Worm (Caenorhabditis elegans) whole organism, late embryonic: ENCODE data around the gene F55C9.15.
A peak's percentile ranks its signal among the peaks of the same experiment; 100 is the strongest.
"Not testable (repeated sequence)": the region's sequence is repeated elsewhere in the genome, so short reads cannot be mapped to it uniquely, and the experiment has no call there.

ENCODE experiments used
- F13H6.1 ChIP-seq: sonication (generic microtip); optimal IDR thresholded peaks from 2 replicates; lab custom pipeline; 2016; ENCODE audit warnings: missing genetic modification characterization, missing compliant biosample characterization
- Y22D7AL.16 ChIP-seq: sonication (generic microtip); optimal IDR thresholded peaks from 2 replicates; lab custom pipeline; 2016; ENCODE audit warnings: missing genetic modification characterization, missing compliant biosample characterization
- ceh-14 ChIP-seq: sonication (generic microtip); optimal IDR thresholded peaks from 2 replicates; lab custom pipeline; 2016; ENCODE audit warnings: missing genotype, missing genetic modification characterization, missing compliant biosample characterization
- ceh-18 ChIP-seq: sonication (generic microtip); optimal IDR thresholded peaks from 2 replicates; lab custom pipeline; 2016; ENCODE audit warnings: missing genetic modification characterization, missing compliant biosample characterization
- ceh-22 ChIP-seq: sonication (generic microtip); optimal IDR thresholded peaks from 2 replicates; lab custom pipeline; 2017; ENCODE audit warnings: missing biosample characterization, missing genetic modification characterization
- ceh-24 ChIP-seq: sonication (generic microtip); optimal IDR thresholded peaks from 2 replicates; lab custom pipeline; 2016; ENCODE audit warnings: mild to moderate bottlenecking, missing genetic modification characterization, missing compliant biosample characterization
- ceh-31 ChIP-seq: sonication (generic microtip); optimal IDR thresholded peaks from 2 replicates; lab custom pipeline; 2016; ENCODE audit warnings: missing genetic modification characterization, missing compliant biosample characterization
- ceh-34 ChIP-seq: sonication (generic microtip); optimal IDR thresholded peaks from 2 replicates; lab custom pipeline; 2016; ENCODE audit warnings: mild to moderate bottlenecking, missing genetic modification characterization, missing compliant biosample characterization
- ceh-48 ChIP-seq: sonication (generic microtip); optimal IDR thresholded peaks from 2 replicates; lab custom pipeline; 2016; ENCODE audit warnings: missing genetic modification characterization, inconsistent platforms, missing compliant biosample characterization
- che-1 ChIP-seq: sonication (generic microtip); optimal IDR thresholded peaks from 2 replicates; lab custom pipeline; 2016; ENCODE audit warnings: mild to moderate bottlenecking, missing genetic modification characterization, missing compliant biosample characterization
- dmd-4 ChIP-seq: sonication (generic microtip); optimal IDR thresholded peaks from 2 replicates; lab custom pipeline; 2016; ENCODE audit warnings: borderline replicate concordance, missing genetic modification characterization, missing compliant biosample characterization
- dve-1 ChIP-seq: sonication (generic microtip); optimal IDR thresholded peaks from 2 replicates; lab custom pipeline; 2017; ENCODE audit warnings: antibody characterized with exemption, mild to moderate bottlenecking, missing genetic modification characterization, missing compliant biosample characterization
- elt-2 ChIP-seq: sonication (generic microtip); optimal IDR thresholded peaks from 2 replicates; lab custom pipeline; 2016; ENCODE audit warnings: missing genetic modification reagents, missing genetic modification characterization, missing compliant biosample characterization
- elt-4 ChIP-seq: sonication (generic microtip); optimal IDR thresholded peaks from 2 replicates; lab custom pipeline; 2016; ENCODE audit warnings: missing genetic modification characterization, missing compliant biosample characterization
- eyg-1 ChIP-seq: sonication (generic microtip); optimal IDR thresholded peaks from 2 replicates; lab custom pipeline; 2016; ENCODE audit warnings: missing genotype, missing genetic modification characterization, missing compliant biosample characterization
- fax-1 ChIP-seq: sonication (generic microtip); optimal IDR thresholded peaks from 2 replicates; lab custom pipeline; 2016; ENCODE audit warnings: missing genotype, missing genetic modification characterization, missing compliant biosample characterization
- gmeb-2 ChIP-seq: sonication (generic microtip); optimal IDR thresholded peaks from 2 replicates; lab custom pipeline; 2016; ENCODE audit warnings: missing genetic modification characterization, inconsistent platforms, missing compliant biosample characterization
- hlh-13 ChIP-seq: fragments of 200-800 bp; sonication (Bioruptor generic); optimal IDR thresholded peaks from 2 replicates; lab custom pipeline; 2018; ENCODE audit warnings: mild to moderate bottlenecking, missing genetic modification characterization, missing compliant biosample characterization
- hlh-6 ChIP-seq: sonication (generic microtip); optimal IDR thresholded peaks from 2 replicates; lab custom pipeline; 2016; ENCODE audit warnings: missing genotype, missing genetic modification characterization, missing compliant biosample characterization
- lim-6 ChIP-seq: sonication (generic microtip); optimal IDR thresholded peaks from 2 replicates; lab custom pipeline; 2016; ENCODE audit warnings: missing genetic modification characterization, missing compliant biosample characterization
- lin-11 ChIP-seq: fragments of 200-800 bp; sonication (Bioruptor generic); optimal IDR thresholded peaks from 2 replicates; lab custom pipeline; 2018; ENCODE audit warnings: mild to moderate bottlenecking, missing genetic modification characterization, missing compliant biosample characterization
- nfya-1 ChIP-seq: sonication (generic microtip); optimal IDR thresholded peaks from 2 replicates; lab custom pipeline; 2017; ENCODE audit warnings: missing genetic modification characterization, mild to moderate bottlenecking, missing compliant biosample characterization, antibody characterized with exemption, moderate library complexity
- nhr-11 ChIP-seq: fragments of 150-350 bp; optimal IDR thresholded peaks from 2 replicates; lab custom pipeline; 2014; ENCODE audit warnings: missing biosample characterization, missing genetic modification characterization
- nhr-232 ChIP-seq: sonication (generic microtip); optimal IDR thresholded peaks from 2 replicates; lab custom pipeline; 2016; ENCODE audit warnings: missing genetic modification characterization, missing compliant biosample characterization
- npax-4 ChIP-seq: sonication (generic microtip); optimal IDR thresholded peaks from 2 replicates; lab custom pipeline; 2016; ENCODE audit warnings: missing genetic modification characterization, missing compliant biosample characterization
- pros-1 ChIP-seq: fragments of 150-350 bp; optimal IDR thresholded peaks from 2 replicates; lab custom pipeline; 2014; ENCODE audit warnings: missing biosample characterization, missing genetic modification reagents, missing genetic modification characterization
- ref-2 ChIP-seq: sonication (generic microtip); optimal IDR thresholded peaks from 2 replicates; lab custom pipeline; 2016; ENCODE audit warnings: missing genetic modification characterization, missing compliant biosample characterization
- rnt-1 ChIP-seq: sonication (generic microtip); optimal IDR thresholded peaks from 2 replicates; lab custom pipeline; 2016; ENCODE audit warnings: missing genetic modification characterization, missing compliant biosample characterization
- sdc-2 ChIP-seq: sonication (generic microtip); optimal IDR thresholded peaks from 2 replicates; lab custom pipeline; 2016; ENCODE audit warnings: missing genotype, missing genetic modification characterization, missing compliant biosample characterization
- sox-4 ChIP-seq: sonication (generic microtip); optimal IDR thresholded peaks from 2 replicates; lab custom pipeline; 2017; ENCODE audit warnings: mild to moderate bottlenecking, missing genetic modification characterization, inconsistent platforms, missing compliant biosample characterization
- syd-9 ChIP-seq: sonication (generic microtip); optimal IDR thresholded peaks from 2 replicates; lab custom pipeline; 2016; ENCODE audit warnings: mild to moderate bottlenecking, missing genetic modification characterization, moderate library complexity, missing compliant biosample characterization
- tbx-2 ChIP-seq: sonication (generic microtip); optimal IDR thresholded peaks from 2 replicates; lab custom pipeline; 2016; ENCODE audit warnings: missing genetic modification characterization, missing compliant biosample characterization
- ztf-16 ChIP-seq: sonication (generic microtip); optimal IDR thresholded peaks from 2 replicates; lab custom pipeline; 2017; ENCODE audit warnings: missing genetic modification characterization, missing compliant biosample characterization

Gene F55C9.15

ce11 chrV:19337333-19337732, 30.5 kb upstream of the F55C9.15 start:
- no peak for TF ChIP-seq nhr-232 (tag; lab: Kevin White, UChicago)
- peak; percentile 11 for TF ChIP-seq ceh-48 (tag; lab: Kevin White, UChicago)

- TF ChIP-seq sdc-2 (tag; lab: Kevin White, UChicago) (no peak), syd-9 (no peak), lin-11 (tag; lab: Kevin White, UChicago) (no peak), pros-1 (tag; lab: Kevin White, UChicago) (no peak), fax-1 (tag; lab: Kevin White, UChicago) (no peak), hlh-13 (no peak), rnt-1 (no peak), eyg-1 (tag; lab: Kevin White, UChicago) (no peak)
Observed at ce11 chrV:19329263-19329662, 22.5 kb upstream of the F55C9.15 start, which contains the start of gene fbxb-65. Gene fbxb-65 (plus strand): TSS chrV:19329563.

DNA sequence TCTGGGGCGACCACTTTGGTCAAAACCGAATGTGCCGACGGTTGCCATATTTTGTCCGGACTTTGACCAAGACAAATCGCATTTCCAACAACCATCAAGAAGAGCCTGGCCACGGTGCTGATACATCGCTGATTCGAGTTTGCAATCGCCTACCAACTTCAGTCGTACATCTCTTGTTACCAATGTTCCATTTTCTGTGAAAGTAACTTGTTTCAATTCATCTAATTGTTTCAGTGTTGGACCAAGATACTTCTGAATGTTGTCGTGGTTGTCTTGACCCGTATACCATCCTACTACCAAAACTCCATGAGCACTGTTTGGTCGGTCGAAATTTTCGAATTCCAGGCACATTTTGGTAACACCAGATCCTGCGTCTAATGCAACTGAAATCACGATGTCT, 18.6 kb upstream of the F55C9.15 start:
- TF ChIP-seq fax-1 (tag; lab: Kevin White, UChicago) (no peak), ref-2 (tag; lab: Kevin White, UChicago) (no peak), hlh-6 (tag; lab: Kevin White, UChicago) (no peak), gmeb-2 (tag; lab: Kevin White, UChicago) (no peak), npax-4 (tag; lab: Kevin White, UChicago) (no peak)

ce11 chrV:19322387-19322786, 15.6 kb upstream of the F55C9.15 start, which contains the start of gene C43D7.4:
Gene C43D7.4 (minus strand): TSS chrV:19322487.
- no peak for TF ChIP-seq ceh-31 (tag; lab: Kevin White, UChicago)

- no peak for TF ChIP-seq F13H6.1 (tag; lab: Kevin White, UChicago)
- no peak for TF ChIP-seq che-1 (tag; lab: Kevin White, UChicago)
- TF ChIP-seq elt-2 (tag; lab: Kevin White, UChicago): no peak
- TF ChIP-seq ceh-18 (tag; lab: Kevin White, UChicago): no peak
- TF ChIP-seq elt-4 (tag; lab: Kevin White, UChicago): no peak
- no peak for TF ChIP-seq ztf-16 (tag; lab: Kevin White, UChicago)
- TF ChIP-seq fax-1 (tag; lab: Kevin White, UChicago): no peak
- TF ChIP-seq ceh-24 (tag; lab: Kevin White, UChicago): no peak
- no peak for TF ChIP-seq ceh-22 (tag; lab: Kevin White, UChicago)
Observed at ce11 chrV:19320385-19320784, 13.6 kb upstream of the F55C9.15 start, which contains the start of gene sdz-6. Gene sdz-6 (plus strand): TSS chrV:19320613.

- TF ChIP-seq Y22D7AL.16 (tag; lab: Kevin White, UChicago) (no peak), ceh-24 (tag; lab: Kevin White, UChicago) (no peak), lim-6 (tag; lab: Kevin White, UChicago) (no peak), elt-2 (tag; lab: Kevin White, UChicago) (no peak), dve-1 (tag; lab: Kevin White, UChicago) (no peak), ceh-34 (tag; lab: Kevin White, UChicago) (no peak)
Observed at ce11 chrV:19319460-19319995, 12.7 kb upstream of the F55C9.15 start, which contains the start of gene C43D7.7. Gene C43D7.7 (minus strand): TSS chrV:19319510.

- not testable (repeated sequence) for TF ChIP-seq sdc-2 (tag; lab: Kevin White, UChicago); hlh-13; ceh-31 (tag; lab: Kevin White, UChicago)
Observed at ce11 chrV:19317058-19317457, 10.3 kb upstream of the F55C9.15 start, which contains the start of gene srh-208. Gene srh-208 (plus strand): TSS chrV:19317358.

DNA sequence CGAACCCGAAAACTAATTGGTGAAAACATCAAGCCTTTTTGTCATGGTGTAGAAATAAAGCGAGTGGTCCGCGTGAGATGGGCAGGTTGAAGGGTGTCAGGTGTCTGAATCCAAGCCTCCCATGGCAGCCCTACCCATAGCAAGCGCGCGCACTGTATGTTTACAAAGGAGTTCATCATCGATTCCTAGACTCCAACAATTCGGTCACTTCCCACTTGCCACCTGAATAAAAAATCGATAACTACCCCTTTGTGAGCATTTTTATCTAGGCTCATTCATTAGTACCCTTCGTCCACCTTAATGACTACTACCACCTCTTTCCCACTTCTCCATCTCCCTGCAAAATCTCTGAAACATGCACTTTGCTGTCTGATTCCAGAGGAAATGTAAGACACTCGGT, 6.2 kb upstream of the F55C9.15 start, which contains the start of gene fbxb-64:
Gene fbxb-64 (plus strand): TSS at position 301 of the 400 bp plus-strand sequence.
- TF ChIP-seq ceh-14 (tag; lab: Kevin White, UChicago) (no peak), nhr-11 (tag; lab: Kevin White, UChicago) (no peak), ceh-34 (tag; lab: Kevin White, UChicago) (no peak), ceh-48 (tag; lab: Kevin White, UChicago) (no peak), tbx-2 (no peak), sox-4 (tag; lab: Kevin White, UChicago) (no peak), ref-2 (tag; lab: Kevin White, UChicago) (no peak), elt-4 (tag; lab: Kevin White, UChicago) (no peak), nfya-1 (tag; lab: Kevin White, UChicago) (no peak), dmd-4 (tag; lab: Kevin White, UChicago) (no peak)
- TF ChIP-seq, all 69 proteins: peak for 0
